Fruit fly (Drosophila melanogaster) whole organism, embryonic: ENCODE results near the gene nonA.

Experiments used
- Atf-2 ChIP-seq: fragments of 200-800 bp; sonication (Bioruptor generic); optimal IDR thresholded peaks from 2 replicates; lab custom pipeline; 2016; ENCODE audit warnings: missing biosample characterization, missing genetic modification characterization
- B-H1 ChIP-seq: fragments of 200-800 bp; sonication (Bioruptor generic); IDR thresholded peaks from 3 replicates; pipeline ENCODE4 v1.3.6; 2022; ENCODE audit warnings: missing biosample characterization, missing genetic modification characterization
- B-H2 ChIP-seq: fragments of 200-800 bp; sonication (Bioruptor generic); optimal IDR thresholded peaks from 2 replicates; lab custom pipeline; 2018; ENCODE audit warnings: missing biosample characterization, mild to moderate bottlenecking, missing genetic modification characterization
- CG1024 ChIP-seq: fragments of 200-800 bp; sonication (Bioruptor generic); IDR thresholded peaks from 2 replicates; pipeline ENCODE4 v1.3.6; 2022; ENCODE audit warnings: missing biosample characterization, missing genetic modification characterization
- CG10267 ChIP-seq: fragments of 200-800 bp; sonication (Bioruptor generic); optimal IDR thresholded peaks from 2 replicates; lab custom pipeline; 2018; ENCODE audit warnings: missing biosample characterization, mild to moderate bottlenecking, missing genetic modification characterization, moderate library complexity
- CG11247 ChIP-seq: fragments of 200-800 bp; sonication (Bioruptor generic); IDR thresholded peaks from 2 replicates; pipeline ENCODE4 v1.3.6; 2022; ENCODE audit warnings: missing biosample characterization, missing genetic modification characterization
- CG11504 ChIP-seq: fragments of 200-800 bp; sonication (Bioruptor generic); optimal IDR thresholded peaks from 3 replicates; lab custom pipeline; 2019; ENCODE audit warnings: missing biosample characterization, mild to moderate bottlenecking, missing genetic modification characterization, moderate library complexity
- CG12104 ChIP-seq: fragments of 200-800 bp; sonication (Bioruptor generic); optimal IDR thresholded peaks from 3 replicates; lab custom pipeline; 2016; ENCODE audit warnings: missing biosample characterization, missing genetic modification characterization
- CG14014 ChIP-seq: fragments of 200-800 bp; sonication (Bioruptor generic); IDR thresholded peaks from 2 replicates; pipeline ENCODE4 v1.3.6; 2022; ENCODE audit warnings: missing biosample characterization, missing genetic modification characterization
- CG14441 ChIP-seq: fragments of 200-800 bp; sonication (Bioruptor generic); IDR thresholded peaks from 2 replicates; pipeline ENCODE4 v1.3.6; 2022; ENCODE audit warnings: missing biosample characterization, missing genetic modification characterization
- CG14710 ChIP-seq: fragments of 200-800 bp; sonication (Bioruptor generic); optimal IDR thresholded peaks from 3 replicates; lab custom pipeline; 2019; ENCODE audit warnings: missing biosample characterization, mild to moderate bottlenecking, missing genetic modification characterization, moderate library complexity
- CG17361 ChIP-seq: fragments of 200-800 bp; sonication (Bioruptor generic); IDR thresholded peaks from 3 replicates; pipeline ENCODE4 v1.3.6; 2022; ENCODE audit warnings: missing biosample characterization, missing genetic modification characterization
- CG18619 ChIP-seq: fragments of 200-800 bp; sonication (Bioruptor generic); optimal IDR thresholded peaks from 3 replicates; lab custom pipeline; 2017; ENCODE audit warnings: missing biosample characterization, mild to moderate bottlenecking, missing genetic modification characterization
- CG3281 ChIP-seq: fragments of 200-800 bp; sonication (Bioruptor generic); optimal IDR thresholded peaks from 3 replicates; lab custom pipeline; 2017; ENCODE audit warnings: missing biosample characterization, mild to moderate bottlenecking, missing genetic modification characterization
- CG33557 ChIP-seq: fragments of 200-800 bp; sonication (Bioruptor generic); optimal IDR thresholded peaks from 2 replicates; lab custom pipeline; 2019; ENCODE audit warnings: missing biosample characterization, mild to moderate bottlenecking, missing genetic modification characterization, moderate library complexity
- CG3995 ChIP-seq: fragments of 200-800 bp; sonication (Bioruptor generic); optimal IDR thresholded peaks from 3 replicates; lab custom pipeline; 2016; ENCODE audit warnings: missing biosample characterization, missing genetic modification characterization
- CG6689 ChIP-seq: fragments of 200-800 bp; sonication (Bioruptor generic); IDR thresholded peaks from 2 replicates; pipeline ENCODE4 v1.3.6; 2022; ENCODE audit warnings: missing biosample characterization, missing genetic modification characterization
- CG7556 ChIP-seq: fragments of 200-800 bp; sonication (Bioruptor generic); optimal IDR thresholded peaks from 2 replicates; lab custom pipeline; 2017; ENCODE audit warnings: missing biosample characterization, mild to moderate bottlenecking, missing genetic modification characterization
- CG7839 ChIP-seq: fragments of 200-800 bp; sonication (Bioruptor generic); optimal IDR thresholded peaks from 3 replicates; lab custom pipeline; 2018; ENCODE audit warnings: missing biosample characterization, mild to moderate bottlenecking, missing genetic modification characterization, moderate library complexity
- CG7963 ChIP-seq: fragments of 200-800 bp; sonication (Bioruptor generic); IDR thresholded peaks from 3 replicates; pipeline ENCODE4 v1.3.6; 2022; ENCODE audit warnings: missing biosample characterization, missing genetic modification characterization; ENCODE audit not compliant: partially characterized antibody
- CG8388 ChIP-seq: fragments of 200-800 bp; sonication (Bioruptor generic); optimal IDR thresholded peaks from 2 replicates; lab custom pipeline; 2019; ENCODE audit warnings: missing biosample characterization, mild to moderate bottlenecking, missing genetic modification characterization, moderate library complexity
- CG8924 ChIP-seq: fragments of 200-800 bp; optimal IDR thresholded peaks from 3 replicates; lab custom pipeline; 2019; ENCODE audit warnings: missing biosample characterization, mild to moderate bottlenecking, missing genetic modification characterization, moderate library complexity
- CTCF ChIP-seq: fragments of 200-800 bp; sonication (Bioruptor generic); optimal IDR thresholded peaks from 2 replicates; lab custom pipeline; 2017; ENCODE audit warnings: missing biosample characterization, mild to moderate bottlenecking, missing genetic modification characterization, moderate library complexity
- Chrac-16 ChIP-seq: fragments of 200-800 bp; sonication (Bioruptor generic); optimal IDR thresholded peaks from 3 replicates; lab custom pipeline; 2016; ENCODE audit warnings: missing biosample characterization, missing genetic modification characterization
- D ChIP-seq, 2 experiments: fragments of 200-800 bp in 1 of 2; fragments of >200 bp in 1 of 2; sonication (Bioruptor generic) in 1 of 2; optimal IDR thresholded peaks; 2 replicates in 1 of 2; 3 replicates in 1 of 2; lab custom pipeline; 2017; ENCODE audit warnings: mild to moderate bottlenecking in 1 of 2, missing biosample characterization in 1 of 2, missing genetic modification characterization in 1 of 2, missing genetic modification reagents in 1 of 2
- Dip2 ChIP-seq: fragments of 200-800 bp; sonication (Bioruptor generic); IDR thresholded peaks from 2 replicates; pipeline ENCODE4 v1.3.6; 2022; ENCODE audit warnings: missing biosample characterization, missing genetic modification characterization
- Ets65A ChIP-seq: fragments of 200-800 bp; sonication (Bioruptor generic); peaks from one replicate; lab custom pipeline; 2016; ENCODE audit warnings: missing biosample characterization, missing genetic modification characterization
- HLH54F ChIP-seq: fragments of 200-800 bp; sonication (Bioruptor generic); optimal IDR thresholded peaks from 3 replicates; lab custom pipeline; 2016; ENCODE audit warnings: missing biosample characterization, missing genetic modification characterization
- Pdp1 ChIP-seq, 2 experiments: fragments of 200-800 bp; sonication (Bioruptor generic); optimal IDR thresholded peaks; 3 replicates each; lab custom pipeline; 2016; ENCODE audit warnings: missing biosample characterization in 2 of 2, missing genetic modification characterization in 2 of 2, mild to moderate bottlenecking in 1 of 2, moderate library complexity in 1 of 2
- Vsx1 ChIP-seq: fragments of 200-800 bp; sonication (Bioruptor generic); optimal IDR thresholded peaks from 2 replicates; lab custom pipeline; 2017; ENCODE audit warnings: missing biosample characterization, mild to moderate bottlenecking, missing genetic modification characterization, missing genetic modification reagents
- ara ChIP-seq: fragments of 200-800 bp; sonication (Bioruptor generic); IDR thresholded peaks from 2 replicates; pipeline ENCODE4 v1.3.6; 2022; ENCODE audit warnings: missing biosample characterization, missing genetic modification characterization
- ase ChIP-seq: fragments of 200-800 bp; sonication (Bioruptor generic); IDR thresholded peaks from 3 replicates; pipeline ENCODE4 v1.3.6; 2022; ENCODE audit warnings: missing biosample characterization, missing genetic modification characterization
- ash1 ChIP-seq: fragments of 200-800 bp; sonication (Bioruptor generic); optimal IDR thresholded peaks from 2 replicates; lab custom pipeline; 2018; ENCODE audit warnings: missing biosample characterization, mild to moderate bottlenecking, missing genetic modification characterization
- ato ChIP-seq: fragments of 200-800 bp; sonication (Bioruptor generic); IDR thresholded peaks from 2 replicates; pipeline ENCODE4 v1.3.6; 2022; ENCODE audit warnings: missing biosample characterization, missing genetic modification characterization; ENCODE audit not compliant: partially characterized antibody
- cad ChIP-seq: fragments of >200 bp; optimal IDR thresholded peaks from 2 replicates; lab custom pipeline; 2017; ENCODE audit warnings: missing biosample characterization, missing genetic modification characterization
- cg ChIP-seq: fragments of 200-800 bp; sonication (Bioruptor generic); optimal IDR thresholded peaks from 3 replicates; lab custom pipeline; 2019; ENCODE audit warnings: missing biosample characterization, mild to moderate bottlenecking, missing genetic modification characterization, moderate library complexity
- chinmo ChIP-seq: fragments of 200-800 bp; sonication (Bioruptor generic); IDR thresholded peaks from 4 replicates; pipeline ENCODE4 v1.3.6; 2022; ENCODE audit warnings: missing biosample characterization, missing genetic modification characterization; ENCODE audit not compliant: partially characterized antibody
- croc ChIP-seq: fragments of 200-800 bp; sonication (Bioruptor generic); conservative IDR thresholded peaks from 3 replicates; pipeline ENCODE4 v1.3.6; 2022; ENCODE audit warnings: missing biosample characterization, missing genetic modification characterization
- crp ChIP-seq, 2 experiments: fragments of 200-800 bp; sonication (Bioruptor generic); optimal IDR thresholded peaks; 2 replicates in 1 of 2; 3 replicates in 1 of 2; lab custom pipeline; 2017; ENCODE audit warnings: missing biosample characterization in 2 of 2, missing genetic modification characterization in 2 of 2, mild to moderate bottlenecking in 1 of 2, moderate library complexity in 1 of 2
- ftz-f1 ChIP-seq: fragments of 200-800 bp; sonication (Bioruptor generic); optimal IDR thresholded peaks from 2 replicates; lab custom pipeline; 2016; ENCODE audit warnings: missing biosample characterization, missing genetic modification characterization
- h ChIP-seq: fragments of >200 bp; optimal IDR thresholded peaks from 2 replicates; lab custom pipeline; 2017
- klu ChIP-seq: fragments of 200-800 bp; sonication (Bioruptor generic); IDR thresholded peaks from 2 replicates; pipeline ENCODE4 v1.3.6; 2022; ENCODE audit warnings: missing biosample characterization, missing genetic modification characterization
- pnt ChIP-seq: fragments of 200-800 bp; sonication (Bioruptor generic); optimal IDR thresholded peaks from 3 replicates; lab custom pipeline; 2016; ENCODE audit warnings: missing biosample characterization, missing genetic modification characterization
- pros ChIP-seq: fragments of 200-800 bp; sonication (Bioruptor generic); optimal IDR thresholded peaks from 3 replicates; lab custom pipeline; 2019; ENCODE audit warnings: missing biosample characterization, mild to moderate bottlenecking, missing genetic modification characterization, moderate library complexity
- run ChIP-seq: fragments of 200-800 bp; sonication (Bioruptor generic); optimal IDR thresholded peaks from 3 replicates; lab custom pipeline; 2018; ENCODE audit warnings: missing biosample characterization, mild to moderate bottlenecking, missing genetic modification characterization
- schlank ChIP-seq: fragments of 200-800 bp; sonication (Bioruptor generic); optimal IDR thresholded peaks from 2 replicates; lab custom pipeline; 2018; ENCODE audit warnings: missing biosample characterization, mild to moderate bottlenecking, missing genetic modification characterization
- shn ChIP-seq: fragments of 200-800 bp; sonication (Bioruptor generic); optimal IDR thresholded peaks from 3 replicates; lab custom pipeline; 2016; ENCODE audit warnings: missing biosample characterization, missing genetic modification characterization
- sob ChIP-seq: fragments of 200-800 bp; sonication (Bioruptor generic); IDR thresholded peaks from 2 replicates; pipeline ENCODE4 v1.3.6; 2022; ENCODE audit warnings: missing biosample characterization, missing genetic modification characterization
- unc-4 ChIP-seq: fragments of 200-800 bp; sonication (Bioruptor generic); IDR thresholded peaks from 2 replicates; pipeline ENCODE4 v1.3.6; 2022; ENCODE audit warnings: missing biosample characterization, missing genetic modification characterization; ENCODE audit not compliant: partially characterized antibody
- vnd ChIP-seq: fragments of 200-800 bp; sonication (Bioruptor generic); IDR thresholded peaks from 3 replicates; pipeline ENCODE4 v1.3.6; 2022; ENCODE audit warnings: missing biosample characterization, missing genetic modification characterization; ENCODE audit not compliant: partially characterized antibody
- zen ChIP-seq: fragments of 200-800 bp; sonication (Bioruptor generic); optimal IDR thresholded peaks from 3 replicates; lab custom pipeline; 2018; ENCODE audit warnings: missing biosample characterization, mild to moderate bottlenecking, missing genetic modification characterization, moderate library complexity

Gene nonA

dm6 chrX:16391397-16391796 lies 30.0 kb downstream of the nonA start, which contains the start of the genes TH1 and mei-41 (continued):
- TF ChIP-seq CG17361 (GFP tag; lab: Robert Waterston, UW) (no peak; the same call in 2 of the 3 replicates), CG11504 (no peak), CG8388 (GFP tag; lab: Kevin White, UChicago) (peak; percentile 84), ash1 (GFP tag; lab: Kevin White, UChicago) (no peak), schlank (tag; lab: Kevin White, UChicago) (peak; percentile 41), pros (GFP tag; lab: Kevin White, UChicago) (no peak), chinmo (GFP tag; lab: Robert Waterston, UW) (0 out of 4 replicates have a peak, but pooled peaks have one; percentile 13), CG14710 (tag; lab: Kevin White, UChicago) (peak; percentile 94), CG1024 (GFP tag; lab: Robert Waterston, UW) (peak; percentile 92), ara (peak; percentile 93), CG14441 (GFP tag; lab: Robert Waterston, UW) (peak; percentile 96), B-H1 (peak; percentile 93), cad (GFP tag; lab: Kevin White, UChicago) (no peak), CG8924 (tag; lab: Kevin White, UChicago) (peak; percentile 92), D (optimal IDR thresholded peaks at IDR 0.05; lab: Kevin White, UChicago) (no peak), D (GFP tag; optimal IDR thresholded peaks at IDR 0.05; lab: Kevin White, UChicago) (peak; percentile 80), CG7963 (GFP tag; lab: Robert Waterston, UW) (no peak), run (peak; percentile 50), croc (GFP tag; lab: Robert Waterston, UW) (peak; percentile 96), CG3281 (no peak), CG6689 (GFP tag; lab: Robert Waterston, UW) (peak; percentile 97), CG33557 (GFP tag; lab: Kevin White, UChicago) (peak; percentile 80), CG18619 (GFP tag; lab: Kevin White, UChicago) (peak; percentile 83), Chrac-16 (peak; percentile 88), CG11247 (GFP tag; lab: Robert Waterston, UW) (peak; percentile 94), ase (peak; percentile 93), Atf-2 (GFP tag; lab: Kevin White, UChicago) (peak; percentile 19), CG3995 (GFP tag; lab: Kevin White, UChicago) (peak; percentile 54), sob (GFP tag; lab: Robert Waterston, UW) (peak; percentile 97), h (lab: Kevin White, UChicago) (no peak), CG12104 (GFP tag; lab: Kevin White, UChicago) (peak; percentile 81), crp (GFP tag; optimal IDR thresholded peaks at IDR 0.05; lab: Kevin White, UChicago) (peak in 1 of 2 experiments; percentile 45), ftz-f1 (peak; percentile 55), Dip2 (GFP tag; lab: Robert Waterston, UW) (0 out of 2 replicates have a peak, but pooled peaks have one; percentile 40), klu (peak; percentile 91), CG7556 (GFP tag; lab: Kevin White, UChicago) (no peak), CG14014 (peak; percentile 96), ato (GFP tag; lab: Robert Waterston, UW) (no peak), unc-4 (GFP tag; lab: Robert Waterston, UW) (peak; percentile 54; the same call in 1 of the 2 replicates), shn (no peak), B-H2 (no peak), CG10267 (tag; lab: Kevin White, UChicago) (peak; percentile 89), vnd (GFP tag; lab: Robert Waterston, UW) (peak; percentile 48; the same call in 1 of the 3 replicates), cg (GFP tag; lab: Kevin White, UChicago) (no peak), CG7839 (tag; lab: Kevin White, UChicago) (peak; percentile 96), HLH54F (GFP tag; lab: Kevin White, UChicago) (peak; percentile 66), Pdp1 (GFP tag; optimal IDR thresholded peaks at IDR 0.05; lab: Kevin White, UChicago) (peak in 1 of 2 experiments; percentile 67), Vsx1 (GFP tag; lab: Kevin White, UChicago) (no peak), pnt (GFP tag; lab: Kevin White, UChicago) (peak; percentile 55), CTCF (peak; percentile 6), Ets65A (GFP tag; lab: Kevin White, UChicago) (peak; percentile 95), zen (tag; lab: Kevin White, UChicago) (peak; percentile 93)
